Worm (Caenorhabditis elegans): ENCODE results near the gene ptc-3.

DNA sequence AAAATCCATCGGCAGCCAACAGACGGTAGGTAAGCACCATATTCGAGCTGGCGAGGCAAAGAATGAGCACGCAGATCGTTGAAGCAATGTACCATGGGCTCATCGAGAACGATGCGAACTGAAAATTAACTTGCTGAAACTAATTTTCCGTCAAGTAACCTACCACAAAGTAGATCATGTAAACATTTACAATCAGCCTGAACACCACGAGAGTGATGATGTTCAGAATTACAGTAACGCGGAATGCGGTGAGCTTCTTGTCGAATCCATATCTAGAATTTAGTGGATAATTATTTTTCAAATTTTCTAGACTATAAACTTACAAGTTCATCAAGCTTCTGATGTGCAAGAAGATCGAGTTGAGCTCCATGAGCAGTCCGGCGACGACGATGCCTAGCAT lies 22.9 kb downstream of the ptc-3 start:
- TF ChIP-seq lin-13 (tag; optimal IDR thresholded peaks at IDR 0.05) (no peak), nhr-12 (tag; optimal IDR thresholded peaks at IDR 0.05) (no peak), elt-3 (tag; optimal IDR thresholded peaks at IDR 0.05) (no peak), unc-62 (GFP tag; optimal IDR thresholded peaks at IDR 0.05) (no peak), nhr-237 (tag; optimal IDR thresholded peaks at IDR 0.05) (no peak), snpc-4 (tag; optimal IDR thresholded peaks at IDR 0.05) (no peak), mep-1 (tag; optimal IDR thresholded peaks at IDR 0.05) (no peak), lin-32 (GFP tag; optimal IDR thresholded peaks at IDR 0.05) (no peak), sem-2 (GFP tag; optimal IDR thresholded peaks at IDR 0.05) (no peak)
